Worm (Caenorhabditis elegans) whole organism, young adult: Measurements from ENCODE around the gene nsph-1.1.

Experiments
- F39B2.1 ChIP-seq: fragments of 200-800 bp; sonication (Bioruptor generic); IDR thresholded peaks from 2 replicates; pipeline ENCODE4 v1.3.6; 2022; ENCODE audit warnings: missing genetic modification reagents, missing genetic modification characterization, missing compliant biosample characterization
- aptf-2 ChIP-seq: fragments of 200-800 bp; sonication (Bioruptor generic); conservative IDR thresholded peaks from 2 replicates; pipeline ENCODE4 v1.3.6; 2022; ENCODE audit warnings: missing genetic modification reagents, missing genetic modification characterization, missing compliant biosample characterization
- egl-18 ChIP-seq: fragments of 200-800 bp; sonication (Bioruptor generic); IDR thresholded peaks from 2 replicates; pipeline ENCODE4 v1.3.6; 2022; ENCODE audit warnings: missing genetic modification reagents, missing genetic modification characterization, missing compliant biosample characterization

DNA sequence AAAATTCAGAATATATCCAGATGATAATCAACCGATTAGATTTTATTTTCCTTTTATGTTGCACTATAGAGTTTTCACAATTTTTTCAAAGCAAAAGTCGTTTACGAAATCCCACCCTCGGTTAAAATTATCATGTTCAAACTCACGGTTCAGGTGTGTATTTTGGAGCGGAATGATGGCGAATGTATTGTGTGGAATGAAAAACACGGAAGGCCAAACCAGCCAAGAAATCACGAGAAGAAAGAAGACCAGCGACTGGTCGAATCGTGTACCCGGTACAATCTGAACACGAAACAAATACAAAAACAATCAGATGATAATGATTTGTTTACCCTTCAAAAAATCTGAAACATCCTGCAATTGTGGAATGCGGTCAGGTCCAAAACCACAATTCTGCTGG lies 3.2 kb upstream of the nsph-1.1 start:
- TF ChIP-seq aptf-2 (GFP tag; lab: Robert Waterston, UW) (no peak), egl-18 (GFP tag; lab: Robert Waterston, UW) (no peak), F39B2.1 (no peak)
